Worm (Caenorhabditis elegans) whole organism, L2 larva: ENCODE measurements around the gene C17H12.6.
A peak's percentile ranks its signal among the peaks of the same experiment; 100 is the strongest.

ENCODE experiments used
- ceh-16 ChIP-seq: fragments of 150-350 bp; optimal IDR thresholded peaks from 2 replicates; lab custom pipeline; 2014; ENCODE audit warnings: missing biosample characterization, missing genetic modification characterization
- fos-1 ChIP-seq: fragments of 150-350 bp; optimal IDR thresholded peaks from 2 replicates; lab custom pipeline; 2014; ENCODE audit warnings: missing biosample characterization, missing genetic modification characterization
- nhr-12 ChIP-seq: fragments of 150-350 bp; optimal IDR thresholded peaks from 2 replicates; lab custom pipeline; 2014; ENCODE audit warnings: missing biosample characterization, missing genetic modification characterization
- nhr-77 ChIP-seq: fragments of 150-350 bp; optimal IDR thresholded peaks from 2 replicates; lab custom pipeline; 2014; ENCODE audit warnings: missing biosample characterization, missing genetic modification characterization
- unc-62 ChIP-seq: fragments of 150-350 bp; optimal IDR thresholded peaks from 2 replicates; lab custom pipeline; 2014; ENCODE audit warnings: missing biosample characterization, missing genetic modification reagents, missing genetic modification characterization
- zag-1 ChIP-seq: fragments of 150-350 bp; optimal IDR thresholded peaks from 2 replicates; lab custom pipeline; 2014; ENCODE audit warnings: missing biosample characterization, missing genetic modification characterization

DNA sequence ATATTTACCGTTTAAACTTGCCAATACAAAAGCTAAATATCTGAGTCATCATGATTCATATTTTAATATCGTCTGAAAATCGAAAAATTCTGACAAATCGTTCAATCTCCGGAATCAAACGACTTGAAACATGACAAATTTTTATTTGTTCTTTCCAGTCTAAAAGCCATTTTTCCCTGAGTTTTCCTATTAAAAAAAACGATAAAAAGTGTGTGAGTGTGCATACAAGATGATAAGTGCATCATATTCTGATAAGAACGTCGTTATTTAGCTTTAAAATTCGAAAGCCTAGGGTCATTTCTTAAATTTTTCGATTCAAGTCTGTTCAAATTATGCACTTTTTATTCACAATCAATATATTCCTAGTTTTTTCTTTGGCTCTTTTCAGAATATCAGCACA, 7.6 kb upstream of the C17H12.6 start, which contains the start of gene H20E11.1:
- TF ChIP-seq nhr-77: no peak
- no peak for TF ChIP-seq ceh-16
- TF ChIP-seq zag-1 (tag; lab: Kevin White, UChicago): no peak
- peak; percentile 94 for TF ChIP-seq fos-1 (tag; lab: Kevin White, UChicago)
- TF ChIP-seq unc-62: no peak
- no peak for TF ChIP-seq nhr-12 (tag; lab: Kevin White, UChicago)
